Worm (Caenorhabditis elegans) whole organism, late embryonic: Measurements from ENCODE around the gene C47D12.4.

Experiments
- ceh-45 ChIP-seq: fragments of 200-800 bp; sonication (Bioruptor generic); IDR thresholded peaks from 2 replicates; pipeline ENCODE4 v1.3.6; 2022; ENCODE audit warnings: missing genetic modification reagents, missing genetic modification characterization, missing compliant biosample characterization
- hlh-8 ChIP-seq: sonication (generic microtip); optimal IDR thresholded peaks from 2 replicates; lab custom pipeline; 2016; ENCODE audit warnings: missing genotype, missing genetic modification characterization, missing compliant biosample characterization

DNA sequence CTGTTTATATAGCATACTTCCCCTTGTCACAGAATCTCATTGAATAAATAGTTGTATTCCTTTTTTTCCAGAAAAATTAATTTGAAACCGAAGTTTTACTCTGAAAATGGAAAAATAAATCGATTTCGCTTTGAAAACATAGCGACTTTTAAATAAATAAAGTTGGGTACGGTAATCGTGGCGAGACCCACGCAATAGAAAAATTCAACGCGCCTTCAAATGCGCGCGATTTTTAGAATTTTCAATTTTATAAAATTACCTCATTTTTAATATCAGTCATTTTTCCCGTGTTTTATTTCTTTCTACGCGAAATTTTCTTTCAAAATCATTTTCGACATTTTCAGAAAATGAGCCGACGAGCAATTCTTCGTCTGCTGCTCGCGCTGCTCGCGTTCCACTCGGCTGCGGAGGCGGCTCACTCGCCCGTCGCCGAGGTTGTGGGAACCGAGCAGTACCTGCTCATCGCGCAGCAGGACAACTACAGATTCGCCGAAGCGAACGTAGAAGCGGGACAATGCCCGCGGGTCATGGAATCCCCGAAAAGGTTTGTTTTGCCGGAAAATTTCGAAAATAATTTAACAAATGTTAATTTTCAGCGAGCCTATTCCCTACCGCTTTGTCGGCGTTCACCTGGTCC is 45.0 kb downstream of the C47D12.4 start, which contains the start of gene F13D12.5:
- TF ChIP-seq hlh-8: no peak
- TF ChIP-seq ceh-45: no peak
